Fruit fly (Drosophila melanogaster): ENCODE measurements around the gene Nek2.

DNA sequence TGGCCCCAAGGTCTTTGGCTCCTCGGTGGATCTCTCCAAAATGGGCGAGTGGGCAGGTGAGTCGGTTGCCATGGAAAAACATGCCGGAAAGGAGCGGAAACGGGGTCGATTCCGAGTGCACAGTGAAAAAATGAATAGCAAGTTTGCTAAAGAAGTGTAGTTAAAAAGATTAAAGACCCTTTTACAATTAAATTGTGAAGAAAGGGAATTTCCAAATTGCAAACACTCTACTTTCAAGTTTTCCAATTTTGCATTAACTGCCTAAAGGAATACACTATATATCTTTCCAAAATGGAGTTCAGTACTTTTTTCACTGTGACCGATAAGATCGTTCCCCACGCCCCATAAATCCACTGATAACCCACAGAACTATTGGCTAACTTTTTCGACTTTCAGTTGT, 18.0 kb upstream of the Nek2 start:
- no peak for TF ChIP-seq Eip75B (GFP tag; optimal IDR thresholded peaks at IDR 0.05)
- TF ChIP-seq Hr39 (GFP tag; optimal IDR thresholded peaks at IDR 0.05) = no peak

Data from whole organism, prepupa.